Worm (Caenorhabditis elegans): ENCODE data around the gene B0545.4.

The B0545.4 gene

ce11 chrIV:91680-92079, 17.5 kb downstream of the B0545.4 start, which contains the start of gene tpa-1:
Gene tpa-1, plus strand, starts transcription at chrIV:91980.
- TF ChIP-seq ham-2 (GFP tag; optimal IDR thresholded peaks at IDR 0.05) (no peak), unc-62 (GFP tag; optimal IDR thresholded peaks at IDR 0.05) (no peak), mab-5 (tag; optimal IDR thresholded peaks at IDR 0.05) (no peak), snpc-4 (tag; optimal IDR thresholded peaks at IDR 0.05) (no peak), nhr-237 (tag; optimal IDR thresholded peaks at IDR 0.05) (no peak), hlh-1 (tag; optimal IDR thresholded peaks at IDR 0.05) (no peak), lsy-2 (tag; optimal IDR thresholded peaks at IDR 0.05) (no peak), mls-2 (tag; optimal IDR thresholded peaks at IDR 0.05) (no peak), unc-120 (tag; optimal IDR thresholded peaks at IDR 0.05; ENCODE audit: poor library complexity, severe bottlenecking) (no peak), ceh-39 (tag; optimal IDR thresholded peaks at IDR 0.05) (no peak)

- no peak for TF ChIP-seq elt-3 (tag; optimal IDR thresholded peaks at IDR 0.05)
- no peak for TF ChIP-seq unc-62 (GFP tag; optimal IDR thresholded peaks at IDR 0.05)
- no peak for TF ChIP-seq sptf-1 (tag; optimal IDR thresholded peaks at IDR 0.05)
- no peak for TF ChIP-seq ces-1 (GFP tag; optimal IDR thresholded peaks at IDR 0.05)
- TF ChIP-seq flh-1 (GFP tag; optimal IDR thresholded peaks at IDR 0.05), result no peak
- TF ChIP-seq zip-8 (tag; optimal IDR thresholded peaks at IDR 0.05), result no peak
- no peak for TF ChIP-seq cnd-1 (tag; optimal IDR thresholded peaks at IDR 0.05)
- no peak for TF ChIP-seq mab-5 (tag; optimal IDR thresholded peaks at IDR 0.05)
- no peak for TF ChIP-seq nhr-2 (tag; optimal IDR thresholded peaks at IDR 0.05)
- TF ChIP-seq nhr-28 (tag; optimal IDR thresholded peaks at IDR 0.05), result no peak
- no peak for TF ChIP-seq unc-120 (tag; optimal IDR thresholded peaks at IDR 0.05; ENCODE audit: poor library complexity, severe bottlenecking)
- TF ChIP-seq tbx-8 (GFP tag; optimal IDR thresholded peaks at IDR 0.05), result no peak
- no peak for TF ChIP-seq M03D4.4 (tag; optimal IDR thresholded peaks at IDR 0.05)
- TF ChIP-seq bed-3 (GFP tag; optimal IDR thresholded peaks at IDR 0.05), result no peak
- TF ChIP-seq ztf-11 (tag; optimal IDR thresholded peaks at IDR 0.05), result no peak
- no peak for TF ChIP-seq hlh-1 (tag; optimal IDR thresholded peaks at IDR 0.05)
- TF ChIP-seq nhr-237 (tag; optimal IDR thresholded peaks at IDR 0.05), result no peak
These were observed 19.2 kb downstream of the B0545.4 start, which contains the start of gene scl-23 for ce11 chrIV:89991-90390. Gene scl-23, minus strand, starts transcription at chrIV:90091.

ce11 chrIV:86744-87143, 22.5 kb downstream of the B0545.4 start:
- TF ChIP-seq mep-1 (tag; optimal IDR thresholded peaks at IDR 0.05), result no peak
- no peak for TF ChIP-seq cnd-1 (tag; optimal IDR thresholded peaks at IDR 0.05)
- TF ChIP-seq elt-1 (tag; optimal IDR thresholded peaks at IDR 0.05; ENCODE audit: borderline replicate concordance, insufficient read depth), result no peak
- TF ChIP-seq unc-39 (tag; optimal IDR thresholded peaks at IDR 0.05), result no peak
- no peak for TF ChIP-seq nhr-76 (tag; optimal IDR thresholded peaks at IDR 0.05)
- no peak for TF ChIP-seq tbx-8 (GFP tag; optimal IDR thresholded peaks at IDR 0.05)
- TF ChIP-seq blmp-1 (tag; optimal IDR thresholded peaks at IDR 0.05), result no peak
- no peak for TF ChIP-seq unc-120 (tag; optimal IDR thresholded peaks at IDR 0.05; ENCODE audit: poor library complexity, severe bottlenecking)
- TF ChIP-seq zip-8 (tag; optimal IDR thresholded peaks at IDR 0.05), result no peak
- no peak for TF ChIP-seq bed-3 (GFP tag; optimal IDR thresholded peaks at IDR 0.05)
- no peak for TF ChIP-seq M03D4.4 (tag; optimal IDR thresholded peaks at IDR 0.05)
- TF ChIP-seq ceh-43 (GFP tag; optimal IDR thresholded peaks at IDR 0.05), result no peak
- no peak for TF ChIP-seq snpc-4 (tag; optimal IDR thresholded peaks at IDR 0.05)

ce11 chrIV:82309-82708, 26.9 kb downstream of the B0545.4 start:
- TF ChIP-seq mab-5 (tag; optimal IDR thresholded peaks at IDR 0.05), result no peak
- no peak for TF ChIP-seq unc-120 (tag; optimal IDR thresholded peaks at IDR 0.05; ENCODE audit: poor library complexity, severe bottlenecking)
- TF ChIP-seq ceh-43 (GFP tag; optimal IDR thresholded peaks at IDR 0.05), result no peak
- TF ChIP-seq lin-13 (tag; optimal IDR thresholded peaks at IDR 0.05), result no peak
- TF ChIP-seq ham-2 (GFP tag; optimal IDR thresholded peaks at IDR 0.05), result no peak
- no peak for TF ChIP-seq zip-8 (tag; optimal IDR thresholded peaks at IDR 0.05)
- TF ChIP-seq tbx-8 (GFP tag; optimal IDR thresholded peaks at IDR 0.05), result no peak

ce11 chrIV:81428-81827, 27.8 kb downstream of the B0545.4 start:
- TF ChIP-seq lsy-2 (tag; optimal IDR thresholded peaks at IDR 0.05) (no peak), zip-8 (tag; optimal IDR thresholded peaks at IDR 0.05) (no peak), flh-1 (GFP tag; optimal IDR thresholded peaks at IDR 0.05) (no peak), elt-1 (tag; optimal IDR thresholded peaks at IDR 0.05; ENCODE audit: borderline replicate concordance, insufficient read depth) (no peak), unc-120 (tag; optimal IDR thresholded peaks at IDR 0.05; ENCODE audit: poor library complexity, severe bottlenecking) (no peak), ces-1 (GFP tag; optimal IDR thresholded peaks at IDR 0.05) (no peak), cnd-1 (tag; optimal IDR thresholded peaks at IDR 0.05) (no peak), mls-2 (tag; optimal IDR thresholded peaks at IDR 0.05) (no peak), elt-3 (tag; optimal IDR thresholded peaks at IDR 0.05) (no peak), bed-3 (GFP tag; optimal IDR thresholded peaks at IDR 0.05) (no peak), ztf-11 (tag; optimal IDR thresholded peaks at IDR 0.05) (no peak), ham-2 (GFP tag; optimal IDR thresholded peaks at IDR 0.05) (no peak), mep-1 (tag; optimal IDR thresholded peaks at IDR 0.05) (no peak), unc-62 (GFP tag; optimal IDR thresholded peaks at IDR 0.05) (no peak), lin-32 (GFP tag; optimal IDR thresholded peaks at IDR 0.05) (no peak), drap-1 (GFP tag; optimal IDR thresholded peaks at IDR 0.05) (no peak)

All from whole organism, mixed stage, embryonic.